Worm (Caenorhabditis elegans) whole organism, late embryonic: ENCODE data around the gene suox-1.

Experiments used
- elt-2 ChIP-seq: sonication (generic microtip); optimal IDR thresholded peaks from 2 replicates; lab custom pipeline; 2016; ENCODE audit warnings: missing genetic modification reagents, missing genetic modification characterization, missing compliant biosample characterization
- fkh-10 ChIP-seq: fragments of 150-350 bp; optimal IDR thresholded peaks from 2 replicates; lab custom pipeline; 2014; ENCODE audit warnings: missing biosample characterization, missing genetic modification reagents, missing genetic modification characterization
- unc-86 ChIP-seq: sonication (generic microtip); optimal IDR thresholded peaks from 2 replicates; lab custom pipeline; 2016; ENCODE audit warnings: missing genetic modification characterization, missing compliant biosample characterization

DNA sequence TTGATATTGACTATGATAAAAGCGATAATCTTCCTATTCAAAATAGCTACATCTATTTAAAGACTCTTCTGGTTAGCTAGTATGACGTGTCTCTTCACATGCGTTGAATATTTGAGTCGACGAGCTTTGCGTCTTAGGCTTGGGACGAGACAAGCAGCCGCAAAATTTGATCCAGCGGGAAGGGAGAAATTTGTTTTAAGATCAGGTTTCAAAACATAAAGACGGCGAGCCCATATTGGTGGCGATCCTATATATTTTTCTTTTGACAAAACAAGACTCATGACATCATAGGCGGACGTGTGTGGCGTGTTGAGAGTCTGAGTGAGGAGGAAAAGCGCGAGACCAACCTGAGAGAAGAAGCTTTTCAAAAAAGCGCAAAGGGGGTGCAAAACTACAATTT, 48.1 kb downstream of the suox-1 start:
- TF ChIP-seq unc-86 (tag; lab: Kevin White, UChicago): no peak
- no peak for TF ChIP-seq elt-2 (tag; lab: Kevin White, UChicago)
- no peak for TF ChIP-seq fkh-10 (GFP tag; lab: Kevin White, UChicago)
